Fruit fly (Drosophila melanogaster): ENCODE data around the gene CG3987.

The CG3987 gene

DNA sequence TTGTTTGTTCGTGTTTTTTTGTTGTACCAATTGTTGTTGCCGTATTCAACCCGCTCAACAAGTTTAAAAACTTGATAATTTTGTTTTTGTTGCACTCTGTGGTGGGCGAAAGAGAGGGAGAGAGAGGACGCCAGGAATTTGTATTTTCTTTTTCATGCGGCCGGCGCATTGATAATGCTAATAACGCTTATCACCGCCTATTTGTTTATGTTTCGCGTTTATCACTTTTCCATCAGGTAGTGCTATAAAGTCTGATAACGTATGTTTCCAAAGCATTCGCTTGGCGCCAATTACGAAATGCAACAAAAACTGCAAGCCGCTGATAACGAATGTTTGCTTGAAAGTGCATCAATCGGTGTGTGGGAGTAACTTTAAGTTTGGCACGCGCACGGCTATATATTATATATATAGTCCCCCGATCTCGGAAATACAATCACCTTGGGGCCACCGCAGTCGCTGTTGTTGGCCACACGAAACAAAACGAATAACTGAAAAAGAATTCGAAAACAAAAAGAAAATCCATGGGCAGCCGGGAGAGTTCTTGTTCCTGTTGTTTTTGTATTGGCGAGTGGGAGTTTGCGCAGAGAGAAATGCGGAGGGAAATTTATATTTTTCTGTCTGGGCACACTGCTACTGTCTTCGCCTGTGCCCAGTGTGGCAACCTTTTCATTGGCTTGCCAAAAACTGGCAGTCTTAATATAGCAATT lies 7.4 kb downstream of the CG3987 start, which contains the start of gene Glys (continued):
- no peak for TF ChIP-seq brk (GFP tag; optimal IDR thresholded peaks at IDR 0.05)
- peak; percentile 4 for TF ChIP-seq fru (GFP tag; optimal IDR thresholded peaks at IDR 0.05)
- no peak for TF ChIP-seq Jra (GFP tag; optimal IDR thresholded peaks at IDR 0.05)
- TF ChIP-seq Hr78 (GFP tag; optimal IDR thresholded peaks at IDR 0.05) = no peak

DNA sequence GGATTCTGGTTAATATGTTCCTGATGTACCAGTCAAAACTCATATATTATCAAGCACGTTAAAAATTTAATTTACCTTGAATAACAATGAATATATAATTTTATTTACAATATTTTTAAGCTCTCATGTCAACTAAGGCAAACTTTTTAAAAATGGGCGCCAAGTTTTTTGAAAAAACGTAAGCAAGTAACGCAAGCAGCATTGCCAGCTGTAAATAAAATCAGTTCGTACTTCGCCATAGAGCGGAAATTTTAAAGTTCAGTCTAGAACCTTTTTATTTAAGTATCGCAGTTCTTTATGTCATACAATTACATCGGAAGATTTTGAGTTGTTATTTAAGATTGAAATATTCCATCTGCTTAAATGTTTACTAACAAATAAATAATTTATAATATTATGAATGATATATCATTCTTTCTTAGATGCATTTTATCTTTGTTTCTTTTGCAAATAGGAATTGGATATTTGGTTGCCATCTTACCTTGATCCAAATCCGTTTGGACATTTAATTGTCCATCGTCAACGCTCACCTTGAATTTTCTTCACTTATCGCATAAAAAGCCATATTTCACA lies 8.2 kb downstream of the CG3987 start:
- TF ChIP-seq brk (GFP tag; optimal IDR thresholded peaks at IDR 0.05) (no peak), foxo (GFP tag; optimal IDR thresholded peaks at IDR 0.05) (no peak), Jra (GFP tag; optimal IDR thresholded peaks at IDR 0.05) (no peak), Abd-B (GFP tag; optimal IDR thresholded peaks at IDR 0.05) (no peak), Mio (GFP tag; optimal IDR thresholded peaks at IDR 0.05) (no peak), dmrt93B (GFP tag; optimal IDR thresholded peaks at IDR 0.05) (no peak), h (GFP tag; optimal IDR thresholded peaks at IDR 0.05) (no peak), CG32264 (GFP tag; optimal IDR thresholded peaks at IDR 0.05) (no peak), GATAd (GFP tag; optimal IDR thresholded peaks at IDR 0.05) (no peak)

DNA sequence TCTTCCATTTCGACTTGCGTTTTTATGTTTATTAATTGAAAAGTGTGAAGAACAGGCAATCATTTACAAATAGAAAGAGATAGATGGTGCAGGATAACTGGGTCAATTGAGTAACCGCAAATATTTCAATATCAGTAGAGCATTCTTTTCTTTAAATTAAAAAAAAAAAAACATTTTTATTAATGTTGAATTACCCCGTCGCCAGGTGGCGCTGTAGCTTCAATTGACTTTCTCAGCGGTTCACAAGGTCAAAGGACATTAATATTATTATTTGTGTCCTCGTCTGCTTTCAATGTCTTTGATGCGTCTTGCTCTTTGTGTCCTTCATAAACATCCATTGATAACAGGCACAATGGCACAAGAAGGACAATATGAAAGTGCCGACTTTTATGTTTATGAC lies 8.8 kb downstream of the CG3987 start:
- no peak for TF ChIP-seq Hr78 (GFP tag; optimal IDR thresholded peaks at IDR 0.05)
- no peak for TF ChIP-seq sv (GFP tag; optimal IDR thresholded peaks at IDR 0.05)
- no peak for TF ChIP-seq Vsx2 (GFP tag; optimal IDR thresholded peaks at IDR 0.05; ENCODE audit: partially characterized antibody)
- TF ChIP-seq Sp1 (GFP tag; optimal IDR thresholded peaks at IDR 0.05) = no peak
- TF ChIP-seq Mio (GFP tag; optimal IDR thresholded peaks at IDR 0.05) = no peak

DNA sequence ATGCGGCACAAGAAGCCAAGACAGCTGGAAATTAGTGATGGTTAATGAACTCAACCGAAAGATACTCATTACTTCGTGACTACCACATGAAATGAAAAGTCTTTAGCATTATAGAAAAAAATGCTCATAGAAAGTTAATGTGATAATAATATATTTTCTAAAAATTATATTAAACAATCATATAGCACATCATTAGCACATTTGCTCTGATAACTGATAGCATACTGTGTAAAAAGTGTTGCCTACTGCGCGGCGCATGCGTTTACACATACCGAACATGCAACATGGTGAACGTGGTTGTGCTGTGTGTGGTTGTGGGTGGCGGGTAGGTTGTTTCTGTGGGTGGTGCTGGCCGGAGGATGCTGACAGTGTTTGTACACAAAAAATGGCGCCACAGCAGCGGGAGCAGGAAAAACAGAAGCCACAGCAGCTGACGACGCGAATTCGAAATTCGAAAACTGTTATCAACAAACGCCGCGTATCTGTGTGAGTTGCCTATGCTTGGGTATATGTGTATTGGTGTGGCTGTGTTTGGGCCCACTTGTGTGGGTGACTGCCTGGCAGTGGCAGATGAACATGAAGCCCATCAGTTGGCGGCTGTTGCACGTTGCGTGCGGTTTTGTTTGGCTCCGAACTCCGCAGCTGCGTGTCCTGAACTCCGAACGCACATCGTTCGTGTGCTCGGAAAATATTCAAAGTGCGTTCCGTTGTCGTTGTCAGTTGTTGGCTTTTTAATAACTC lies 10.2 kb downstream of the CG3987 start, which contains the start of gene Gyc88E:
Gene Gyc88E (plus strand): TSS at position 604 of the 741 bp plus-strand sequence.
- TF ChIP-seq h (GFP tag; optimal IDR thresholded peaks at IDR 0.05) (peak; percentile 30), dmrt93B (GFP tag; optimal IDR thresholded peaks at IDR 0.05) (no peak), OdsH (GFP tag; optimal IDR thresholded peaks at IDR 0.05) (no peak), foxo (GFP tag; optimal IDR thresholded peaks at IDR 0.05) (peak in 1 of 2 experiments; percentile 20), fru (GFP tag; optimal IDR thresholded peaks at IDR 0.05) (peak; percentile 20)

DNA sequence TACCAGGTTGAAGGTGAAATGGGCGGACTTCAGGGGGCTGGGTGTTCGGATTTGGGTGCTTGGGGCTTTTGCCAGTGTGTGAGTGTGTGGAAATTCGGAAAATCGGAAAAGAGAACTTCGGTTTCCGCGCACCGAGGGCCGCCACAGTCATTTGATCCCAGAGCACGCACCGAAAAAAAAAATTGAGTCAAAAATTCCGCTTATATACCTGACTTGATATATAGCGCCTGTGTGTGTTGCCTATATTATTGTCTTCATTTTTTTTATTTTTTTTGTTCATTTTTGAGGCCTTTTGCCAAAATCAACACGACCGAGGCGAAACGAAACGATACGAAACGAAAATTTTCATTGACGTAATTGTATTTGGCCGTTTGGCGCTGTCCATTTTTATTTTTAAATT lies 37.5 kb downstream of the CG3987 start:
- no peak for TF ChIP-seq usp (GFP tag; optimal IDR thresholded peaks at IDR 0.05)
- TF ChIP-seq woc (GFP tag; optimal IDR thresholded peaks at IDR 0.05) = no peak
- no peak for TF ChIP-seq GATAd (GFP tag; optimal IDR thresholded peaks at IDR 0.05)
- no peak for TF ChIP-seq Abd-B (GFP tag; optimal IDR thresholded peaks at IDR 0.05)
- TF ChIP-seq Dif (GFP tag; optimal IDR thresholded peaks at IDR 0.05; ENCODE audit: partially characterized antibody) = no peak
- no peak for TF ChIP-seq lola (GFP tag; optimal IDR thresholded peaks at IDR 0.05)
- no peak for TF ChIP-seq Hr78 (GFP tag; optimal IDR thresholded peaks at IDR 0.05)
- no peak for TF ChIP-seq Dfd (GFP tag; optimal IDR thresholded peaks at IDR 0.05)
- TF ChIP-seq HLH106 (tag; optimal IDR thresholded peaks at IDR 0.05) = no peak

DNA sequence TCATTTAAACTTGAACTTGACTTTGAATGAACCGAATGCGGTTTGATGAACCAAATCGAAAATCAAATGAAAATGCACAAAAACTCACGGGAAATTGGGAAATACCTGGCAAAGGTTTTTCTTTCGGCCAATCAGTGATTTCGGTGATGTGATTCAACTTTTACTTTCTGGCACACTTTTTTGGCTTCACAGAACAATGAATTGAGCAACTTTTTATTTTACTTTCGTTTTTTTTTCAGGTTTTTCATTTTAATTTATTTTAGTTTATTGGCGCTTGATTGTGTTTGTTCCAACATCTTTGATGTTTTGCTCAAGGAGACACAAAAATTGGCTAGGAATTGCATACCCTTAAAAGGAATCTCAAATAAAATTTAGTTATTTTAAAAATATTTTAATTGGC lies 41.7 kb downstream of the CG3987 start, which contains the start of gene Mf:
Gene Mf (minus strand): TSS at position 44 of the 400 bp plus-strand sequence.
- TF ChIP-seq N (GFP tag; optimal IDR thresholded peaks at IDR 0.05) (no peak), Hr83 (GFP tag; optimal IDR thresholded peaks at IDR 0.05; ENCODE audit: poor library complexity, severe bottlenecking) (no peak), HLH106 (tag; optimal IDR thresholded peaks at IDR 0.05) (no peak), Myc (optimal IDR thresholded peaks at IDR 0.05) (no peak), tai (GFP tag; optimal IDR thresholded peaks at IDR 0.05) (no peak), sage (GFP tag; optimal IDR thresholded peaks at IDR 0.05) (no peak), psq (GFP tag; optimal IDR thresholded peaks at IDR 0.05) (no peak), CG9705 (GFP tag; optimal IDR thresholded peaks at IDR 0.05) (no peak), fru (GFP tag; optimal IDR thresholded peaks at IDR 0.05) (no peak), OdsH (GFP tag; optimal IDR thresholded peaks at IDR 0.05) (no peak), foxo (GFP tag; optimal IDR thresholded peaks at IDR 0.05) (no peak), Dfd (GFP tag; optimal IDR thresholded peaks at IDR 0.05) (no peak), Sp1 (GFP tag; optimal IDR thresholded peaks at IDR 0.05) (no peak), sv (GFP tag; optimal IDR thresholded peaks at IDR 0.05) (no peak), dsf (GFP tag; optimal IDR thresholded peaks at IDR 0.05; ENCODE audit: borderline replicate concordance) (no peak), pan (optimal IDR thresholded peaks at IDR 0.05) (no peak), GATAd (GFP tag; optimal IDR thresholded peaks at IDR 0.05) (no peak), rgr (GFP tag; optimal IDR thresholded peaks at IDR 0.05) (no peak), br (GFP tag; optimal IDR thresholded peaks at IDR 0.05) (no peak), dl (GFP tag; optimal IDR thresholded peaks at IDR 0.05; ENCODE audit: insufficient read depth in 1 of 2, partially characterized antibody in 2 of 2) (no peak)
